Fruit fly (Drosophila melanogaster) whole organism, pupa: ENCODE data around the gene CG5191.

ENCODE experiments used
- CG10348 ChIP-seq: fragments of 200-800 bp; sonication (Bioruptor generic); IDR thresholded peaks from 2 replicates; pipeline ENCODE4 v1.3.6; 2022; ENCODE audit warnings: missing biosample characterization, missing genetic modification characterization
- CG12605 ChIP-seq: fragments of 200-800 bp; sonication (Bioruptor generic); IDR thresholded peaks from 2 replicates; pipeline ENCODE4 v1.3.6; 2022; ENCODE audit warnings: missing biosample characterization, missing genetic modification characterization
- CG13204 ChIP-seq: fragments of 200-800 bp; sonication (Bioruptor generic); optimal IDR thresholded peaks from 2 replicates; lab custom pipeline; 2018; ENCODE audit warnings: missing biosample characterization, mild to moderate bottlenecking, missing genetic modification characterization, moderate library complexity
- CG14655 ChIP-seq: fragments of 200-800 bp; sonication (Bioruptor generic); optimal IDR thresholded peaks from 3 replicates; lab custom pipeline; 2017; ENCODE audit warnings: mild to moderate bottlenecking, missing biosample characterization, missing genetic modification reagents, missing genetic modification characterization
- CG15710 ChIP-seq: fragments of 200-800 bp; sonication (Bioruptor generic); optimal IDR thresholded peaks from 2 replicates; lab custom pipeline; 2018; ENCODE audit warnings: missing biosample characterization, mild to moderate bottlenecking, missing genetic modification characterization, moderate library complexity
- CG17806 ChIP-seq: fragments of 200-800 bp; sonication (Bioruptor generic); optimal IDR thresholded peaks from 2 replicates; lab custom pipeline; 2018; ENCODE audit warnings: missing biosample characterization, mild to moderate bottlenecking, missing genetic modification characterization, moderate library complexity
- CG32121 ChIP-seq: fragments of 200-800 bp; sonication (Bioruptor generic); IDR thresholded peaks from 2 replicates; pipeline ENCODE4 v1.3.6; 2022; ENCODE audit warnings: missing biosample characterization, missing genetic modification characterization
- CG34367 ChIP-seq: fragments of 200-800 bp; sonication (Bioruptor generic); optimal IDR thresholded peaks from 2 replicates; lab custom pipeline; 2018; ENCODE audit warnings: missing biosample characterization, mild to moderate bottlenecking, missing genetic modification characterization
- CG4496 ChIP-seq: fragments of 200-800 bp; sonication (Bioruptor generic); IDR thresholded peaks from 3 replicates; pipeline ENCODE4 v1.3.6; 2022; ENCODE audit warnings: missing biosample characterization, missing genetic modification characterization
- CG8159 ChIP-seq: fragments of 200-800 bp; sonication (Bioruptor generic); optimal IDR thresholded peaks from 3 replicates; lab custom pipeline; 2018; ENCODE audit warnings: missing biosample characterization, mild to moderate bottlenecking, missing genetic modification characterization, moderate library complexity
- CG8301 ChIP-seq: fragments of 200-800 bp; sonication (Bioruptor generic); optimal IDR thresholded peaks from 2 replicates; lab custom pipeline; 2018; ENCODE audit warnings: missing biosample characterization, mild to moderate bottlenecking, missing genetic modification characterization
- CG9948 ChIP-seq: fragments of 200-800 bp; sonication (Bioruptor generic); optimal IDR thresholded peaks from 2 replicates; lab custom pipeline; 2018; ENCODE audit warnings: missing biosample characterization, mild to moderate bottlenecking, missing genetic modification characterization, moderate library complexity
- D1 ChIP-seq: fragments of 200-800 bp; sonication (Bioruptor generic); optimal IDR thresholded peaks from 2 replicates; lab custom pipeline; 2018; ENCODE audit warnings: missing biosample characterization, mild to moderate bottlenecking, missing genetic modification characterization, moderate library complexity
- EcR ChIP-seq: fragments of 200-800 bp; sonication (Bioruptor generic); optimal IDR thresholded peaks from 3 replicates; lab custom pipeline; 2019; ENCODE audit warnings: missing biosample characterization, missing genetic modification characterization, mild to moderate bottlenecking, moderate library complexity, missing genetic modification reagents
- Ets98B ChIP-seq: fragments of 200-800 bp; sonication (Bioruptor generic); IDR thresholded peaks from 2 replicates; pipeline ENCODE4 v1.3.6; 2022; ENCODE audit warnings: missing biosample characterization, missing genetic modification characterization
- Pif1A ChIP-seq: fragments of 200-800 bp; sonication (Bioruptor generic); optimal IDR thresholded peaks from 3 replicates; lab custom pipeline; 2016; ENCODE audit warnings: missing biosample characterization, missing genetic modification characterization
- Pif1B ChIP-seq: fragments of 200-800 bp; sonication (Bioruptor generic); optimal IDR thresholded peaks from 3 replicates; lab custom pipeline; 2016; ENCODE audit warnings: missing biosample characterization, missing genetic modification characterization
- Snoo ChIP-seq: fragments of 200-800 bp; sonication (Bioruptor generic); optimal IDR thresholded peaks from 3 replicates; lab custom pipeline; 2017; ENCODE audit warnings: missing biosample characterization, mild to moderate bottlenecking, missing genetic modification characterization, inconsistent platforms
- fd96Ca ChIP-seq: fragments of 200-800 bp; sonication (Bioruptor generic); IDR thresholded peaks from 3 replicates; pipeline ENCODE4 v1.3.6; 2022; ENCODE audit warnings: missing biosample characterization, missing genetic modification characterization
- gl ChIP-seq: fragments of 200-800 bp; sonication (Bioruptor generic); optimal IDR thresholded peaks from 2 replicates; lab custom pipeline; 2018; ENCODE audit warnings: missing biosample characterization, mild to moderate bottlenecking, missing genetic modification characterization
- rn ChIP-seq: fragments of 200-800 bp; sonication (Bioruptor generic); IDR thresholded peaks from 2 replicates; pipeline ENCODE4 v1.3.6; 2022; ENCODE audit warnings: missing biosample characterization, missing genetic modification characterization

The CG5191 gene

dm6 chr3R:20585566-20585965 lies 24.9 kb downstream of the CG5191 start, which contains the start of gene CG16953:
Gene CG16953, minus strand, starts transcription at chr3R:20585833.
- TF ChIP-seq EcR (GFP tag; lab: Kevin White, UChicago) (peak; percentile 5), CG14655 (GFP tag; lab: Kevin White, UChicago) (no peak), CG4496 (GFP tag; lab: Robert Waterston, UW) (no peak)

dm6 chr3R:20586409-20586808 lies 25.7 kb downstream of the CG5191 start:
- TF ChIP-seq CG10348 (GFP tag; lab: Robert Waterston, UW) = no peak
- no peak for TF ChIP-seq Ets98B
- TF ChIP-seq CG14655 (GFP tag; lab: Kevin White, UChicago) = no peak
- no peak for TF ChIP-seq gl (tag; lab: Kevin White, UChicago)
- no peak for TF ChIP-seq CG4496 (GFP tag; lab: Robert Waterston, UW)
- TF ChIP-seq CG15710 (tag; lab: Kevin White, UChicago) = no peak
- TF ChIP-seq CG9948 (tag; lab: Kevin White, UChicago) = no peak
- no peak for TF ChIP-seq CG17806 (tag; lab: Kevin White, UChicago)
- TF ChIP-seq Pif1B (GFP tag; lab: Kevin White, UChicago) = no peak
- TF ChIP-seq EcR (GFP tag; lab: Kevin White, UChicago) = no peak
- TF ChIP-seq fd96Ca = no peak
- TF ChIP-seq, all 21 proteins: peak for 0

- TF ChIP-seq CG10348 (GFP tag; lab: Robert Waterston, UW) (peak; percentile 42; the same call in 1 of the 2 replicates), gl (tag; lab: Kevin White, UChicago) (peak; percentile 68), CG9948 (tag; lab: Kevin White, UChicago) (peak; percentile 91), Pif1B (GFP tag; lab: Kevin White, UChicago) (no peak), CG13204 (GFP tag; lab: Kevin White, UChicago) (peak; percentile 57), CG8301 (peak; percentile 95), D1 (tag; lab: Kevin White, UChicago) (no peak), CG32121 (peak; percentile 80), CG34367 (tag; lab: Kevin White, UChicago) (peak; percentile 80), Snoo (tag; lab: Kevin White, UChicago) (peak; percentile 91), CG17806 (tag; lab: Kevin White, UChicago) (peak; percentile 91), Pif1A (GFP tag; lab: Kevin White, UChicago) (peak; percentile 53), rn (GFP tag; lab: Robert Waterston, UW) (peak; percentile 74), EcR (GFP tag; lab: Kevin White, UChicago) (peak; percentile 63), fd96Ca (peak; percentile 84), Ets98B (peak; percentile 75), CG15710 (tag; lab: Kevin White, UChicago) (peak; percentile 87), CG12605 (GFP tag; lab: Robert Waterston, UW) (peak; percentile 61), CG14655 (GFP tag; lab: Kevin White, UChicago) (peak; percentile 95), CG4496 (GFP tag; lab: Robert Waterston, UW) (peak; percentile 85), CG8159 (tag; lab: Kevin White, UChicago) (peak; percentile 94)
These were observed 27.2 kb downstream of the CG5191 start, which contains the start of gene Septin2 for dm6 chr3R:20587630-20588479. Gene Septin2, minus strand, starts transcription at chr3R:20588356.

dm6 chr3R:20588480-20588785 lies 27.8 kb downstream of the CG5191 start, which contains the start of gene Srp72:
Gene Srp72, plus strand, starts transcription at chr3R:20588711.
- TF ChIP-seq CG14655 (GFP tag; lab: Kevin White, UChicago) (no peak), CG32121 (0 out of 2 replicates have a peak, but pooled peaks have one; percentile 13), CG12605 (GFP tag; lab: Robert Waterston, UW) (peak; percentile 24; the same call in 1 of the 2 replicates), Snoo (tag; lab: Kevin White, UChicago) (no peak), CG15710 (tag; lab: Kevin White, UChicago) (peak; percentile 39), CG9948 (tag; lab: Kevin White, UChicago) (peak; percentile 10), Pif1B (GFP tag; lab: Kevin White, UChicago) (no peak), CG4496 (GFP tag; lab: Robert Waterston, UW) (peak; percentile 41; the same call in 2 of the 3 replicates), Pif1A (GFP tag; lab: Kevin White, UChicago) (peak; percentile 6), CG13204 (GFP tag; lab: Kevin White, UChicago) (no peak), rn (GFP tag; lab: Robert Waterston, UW) (no peak), CG8159 (tag; lab: Kevin White, UChicago) (peak; percentile 47), Ets98B (peak; percentile 34), D1 (tag; lab: Kevin White, UChicago) (no peak), EcR (GFP tag; lab: Kevin White, UChicago) (no peak), CG8301 (no peak), fd96Ca (no peak), CG17806 (tag; lab: Kevin White, UChicago) (peak; percentile 54), gl (tag; lab: Kevin White, UChicago) (no peak)
